Worm (Caenorhabditis elegans) whole organism, L2 larva: ENCODE measurements around the gene F54F7.2.

Source experiments
- C34F6.9 ChIP-seq: fragments of 150-350 bp; optimal IDR thresholded peaks from 2 replicates; lab custom pipeline; 2014; ENCODE audit warnings: missing biosample characterization, missing genetic modification characterization
- F13H6.1 ChIP-seq: sonication (generic microtip); optimal IDR thresholded peaks from 2 replicates; lab custom pipeline; 2016; ENCODE audit warnings: missing genetic modification characterization, missing compliant biosample characterization
- ZK546.5 ChIP-seq: sonication (generic microtip); optimal IDR thresholded peaks from 2 replicates; lab custom pipeline; 2017; ENCODE audit warnings: missing biosample characterization, missing genetic modification characterization
- alr-1 ChIP-seq: fragments of 150-350 bp; optimal IDR thresholded peaks from 2 replicates; lab custom pipeline; 2014; ENCODE audit warnings: missing biosample characterization, missing genetic modification characterization
- blmp-1 ChIP-seq: sonication (generic microtip); optimal IDR thresholded peaks from 2 replicates; lab custom pipeline; 2017; ENCODE audit warnings: missing genetic modification characterization, mild to moderate bottlenecking, missing compliant biosample characterization, antibody characterized with exemption, moderate library complexity; ENCODE audit not compliant: insufficient read depth
- ceh-16 ChIP-seq: fragments of 150-350 bp; optimal IDR thresholded peaks from 2 replicates; lab custom pipeline; 2014; ENCODE audit warnings: missing biosample characterization, missing genetic modification characterization
- ceh-82 ChIP-seq: fragments of 150-350 bp; optimal IDR thresholded peaks from 2 replicates; lab custom pipeline; 2014; ENCODE audit warnings: missing biosample characterization, missing genetic modification characterization
- crh-2 ChIP-seq: sonication (generic microtip); optimal IDR thresholded peaks from 2 replicates; lab custom pipeline; 2017; ENCODE audit warnings: missing biosample characterization, missing genetic modification characterization
- egl-27 ChIP-seq: sonication (generic microtip); optimal IDR thresholded peaks from 3 replicates; lab custom pipeline; 2017; ENCODE audit warnings: missing biosample characterization, missing genetic modification reagents, missing genetic modification characterization
- elt-1 ChIP-seq: fragments of 150-350 bp; optimal IDR thresholded peaks from 2 replicates; lab custom pipeline; 2014; ENCODE audit warnings: missing biosample characterization, missing genetic modification characterization
- elt-3 ChIP-seq: sonication (generic microtip); optimal IDR thresholded peaks from 2 replicates; lab custom pipeline; 2017; ENCODE audit warnings: missing biosample characterization, missing genetic modification characterization
- fos-1 ChIP-seq: fragments of 150-350 bp; optimal IDR thresholded peaks from 2 replicates; lab custom pipeline; 2014; ENCODE audit warnings: missing biosample characterization, missing genetic modification characterization
- gmeb-1 ChIP-seq: fragments of 150-350 bp; optimal IDR thresholded peaks from 2 replicates; lab custom pipeline; 2014; ENCODE audit warnings: missing biosample characterization, missing genetic modification characterization
- lin-11 ChIP-seq: fragments of 150-350 bp; sonication (generic microtip); optimal IDR thresholded peaks from 2 replicates; lab custom pipeline; 2014; ENCODE audit warnings: missing biosample characterization, missing genetic modification characterization, inconsistent platforms, mixed read lengths
- lin-13 ChIP-seq: fragments of 150-350 bp; optimal IDR thresholded peaks from 2 replicates; lab custom pipeline; 2014; ENCODE audit warnings: missing biosample characterization, missing genetic modification reagents, missing genetic modification characterization
- lin-39 ChIP-seq: fragments of 150-350 bp; optimal IDR thresholded peaks from 2 replicates; lab custom pipeline; 2014; ENCODE audit warnings: missing biosample characterization, missing genetic modification reagents, missing genetic modification characterization
- mbf-1 ChIP-seq: sonication (generic microtip); optimal IDR thresholded peaks from 2 replicates; lab custom pipeline; 2017; ENCODE audit warnings: missing biosample characterization, missing genetic modification characterization
- mdl-1 ChIP-seq, 2 experiments: fragments of 150-350 bp in 1 of 2; sonication (generic microtip) in 1 of 2; optimal IDR thresholded peaks; 2 replicates each; lab custom pipeline; 2017; ENCODE audit warnings: missing biosample characterization in 2 of 2, missing genetic modification characterization in 2 of 2
- nhr-21 ChIP-seq: fragments of 150-350 bp; optimal IDR thresholded peaks from 2 replicates; lab custom pipeline; 2014; ENCODE audit warnings: missing biosample characterization, missing genetic modification characterization
- nhr-23 ChIP-seq: fragments of 150-350 bp; optimal IDR thresholded peaks from 2 replicates; lab custom pipeline; 2014; ENCODE audit warnings: missing biosample characterization, missing genetic modification reagents, missing genetic modification characterization
- nhr-237 ChIP-seq: fragments of 150-350 bp; optimal IDR thresholded peaks from 2 replicates; lab custom pipeline; 2014; ENCODE audit warnings: missing biosample characterization, missing genetic modification characterization
- nhr-6 ChIP-seq: fragments of 150-350 bp; optimal IDR thresholded peaks from 2 replicates; lab custom pipeline; 2014; ENCODE audit warnings: missing biosample characterization, missing genetic modification characterization
- nhr-77 ChIP-seq: fragments of 150-350 bp; optimal IDR thresholded peaks from 2 replicates; lab custom pipeline; 2014; ENCODE audit warnings: missing biosample characterization, missing genetic modification characterization
- sem-4 ChIP-seq: fragments of 150-350 bp; optimal IDR thresholded peaks from 2 replicates; lab custom pipeline; 2014; ENCODE audit warnings: missing biosample characterization, missing genetic modification reagents, missing genetic modification characterization
- sma-3 ChIP-seq: sonication (generic microtip); optimal IDR thresholded peaks from 2 replicates; lab custom pipeline; 2016; ENCODE audit warnings: missing genetic modification reagents, missing genetic modification characterization, missing compliant biosample characterization
- sma-9 ChIP-seq, 2 experiments: fragments of 150-350 bp in 1 of 2; sonication (generic microtip) in 1 of 2; optimal IDR thresholded peaks; 2 replicates each; lab custom pipeline; 2014 to 2016; ENCODE audit warnings: missing genetic modification characterization in 2 of 2, mild to moderate bottlenecking in 1 of 2, missing biosample characterization in 1 of 2, missing compliant biosample characterization in 1 of 2, missing genetic modification reagents in 1 of 2, moderate library complexity in 1 of 2
- snpc-4 ChIP-seq: fragments of 150-350 bp; optimal IDR thresholded peaks from 2 replicates; lab custom pipeline; 2014; ENCODE audit warnings: missing biosample characterization, missing genetic modification characterization
- unc-39 ChIP-seq: fragments of 150-350 bp; optimal IDR thresholded peaks from 2 replicates; lab custom pipeline; 2014; ENCODE audit warnings: missing biosample characterization, missing genetic modification characterization
- unc-55 ChIP-seq: fragments of 150-350 bp; sonication (generic microtip); optimal IDR thresholded peaks from 3 replicates; lab custom pipeline; 2014; ENCODE audit warnings: missing biosample characterization, missing genetic modification reagents, missing genetic modification characterization
- unc-62 ChIP-seq: fragments of 150-350 bp; optimal IDR thresholded peaks from 2 replicates; lab custom pipeline; 2014; ENCODE audit warnings: missing biosample characterization, missing genetic modification reagents, missing genetic modification characterization
- zag-1 ChIP-seq: fragments of 150-350 bp; optimal IDR thresholded peaks from 2 replicates; lab custom pipeline; 2014; ENCODE audit warnings: missing biosample characterization, missing genetic modification characterization
- ztf-1 ChIP-seq: fragments of 200-800 bp; sonication (Bioruptor generic); conservative IDR thresholded peaks from 2 replicates; pipeline ENCODE4 v1.3.6; 2022; ENCODE audit warnings: missing genetic modification characterization, missing compliant biosample characterization
- ztf-11 ChIP-seq: sonication (generic microtip); optimal IDR thresholded peaks from 2 replicates; lab custom pipeline; 2017; ENCODE audit warnings: missing biosample characterization, missing genetic modification characterization

Gene F54F7.2

DNA sequence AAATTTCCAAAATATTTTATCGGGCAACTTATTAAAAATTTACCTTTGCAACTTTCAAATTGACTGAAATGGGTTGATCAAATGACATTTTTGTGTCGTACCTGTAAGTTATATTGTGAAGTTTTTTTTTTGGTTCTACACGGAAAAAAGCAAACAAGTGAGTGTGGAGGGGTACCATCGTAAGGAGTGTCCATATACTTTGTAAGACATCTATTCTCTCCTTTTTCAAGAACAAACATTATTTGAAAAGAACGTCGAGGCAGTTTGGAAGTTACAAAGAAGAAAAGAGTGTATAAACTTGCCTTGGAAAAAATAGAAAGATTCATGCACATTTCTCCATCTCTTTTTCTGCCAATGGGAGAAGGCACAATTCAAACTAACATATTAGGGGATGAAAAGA lies 6.1 kb upstream of the F54F7.2 start, which contains the start of gene taf-7.1:
TSS of gene taf-7.1 (minus strand) at position 101 of the 400 bp plus-strand sequence.
- TF ChIP-seq ztf-1 (GFP tag; lab: Robert Waterston, UW) (no peak), crh-2 (tag; lab: Kevin White, UChicago) (no peak), sma-3 (GFP tag; lab: Kevin White, UChicago) (no peak), ztf-11 (no peak), lin-39 (tag; lab: Kevin White, UChicago) (no peak), ZK546.5 (tag; lab: Kevin White, UChicago) (no peak)

- TF ChIP-seq unc-62 (GFP tag; lab: Kevin White, UChicago): no peak
- no peak for TF ChIP-seq zag-1 (tag; lab: Kevin White, UChicago)
- TF ChIP-seq ztf-11: no peak
- no peak for TF ChIP-seq gmeb-1 (tag; lab: Kevin White, UChicago)
- TF ChIP-seq elt-1: no peak
- no peak for TF ChIP-seq lin-11 (tag; lab: Kevin White, UChicago)
- TF ChIP-seq mbf-1 (tag; lab: Kevin White, UChicago): no peak
- no peak for TF ChIP-seq blmp-1 (tag; lab: Kevin White, UChicago)
- no peak for TF ChIP-seq sem-4 (tag; lab: Kevin White, UChicago)
- TF ChIP-seq, all 48 proteins: peak for 0
These were observed 5.2 kb downstream of the F54F7.2 start, which contains the start of gene F54F7.9 for ce11 chrX:11848618-11849017. TSS of gene F54F7.9 (minus strand) at chrX:11848718.

DNA sequence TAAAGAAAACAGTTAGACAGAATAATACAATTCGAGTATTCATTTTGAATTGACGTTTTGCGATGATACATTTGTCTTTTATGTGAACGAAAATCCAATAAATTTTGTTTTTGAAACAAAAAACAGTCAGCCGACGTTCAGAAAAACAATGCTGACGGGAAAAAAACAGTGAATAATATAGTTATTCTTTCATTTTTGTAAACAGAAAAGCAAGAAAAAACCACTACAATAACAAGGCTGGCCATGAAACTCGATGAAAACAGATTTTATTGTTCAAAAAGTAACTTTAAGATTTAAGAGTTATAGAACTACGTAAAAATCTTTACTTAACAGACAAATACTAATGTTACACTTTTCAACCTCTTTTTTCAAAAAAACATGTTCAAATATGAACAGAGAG lies 6.6 kb downstream of the F54F7.2 start, which contains the start of gene F54F7.3:
TSS of gene F54F7.3 (minus strand) at position 101 of the 400 bp plus-strand sequence.
- TF ChIP-seq ztf-1 (GFP tag; lab: Robert Waterston, UW): no peak
- no peak for TF ChIP-seq lin-11 (tag; lab: Kevin White, UChicago)
- no peak for TF ChIP-seq sma-9 (GFP tag; optimal IDR thresholded peaks at IDR 0.05; lab: Kevin White, UChicago)
- no peak for TF ChIP-seq sma-9 (tag; optimal IDR thresholded peaks at IDR 0.05; lab: Kevin White, UChicago)
- TF ChIP-seq ceh-16: no peak
- no peak for TF ChIP-seq lin-13 (GFP tag; lab: Kevin White, UChicago)
- TF ChIP-seq nhr-237: no peak
- TF ChIP-seq unc-55 (GFP tag; lab: Kevin White, UChicago): no peak
- no peak for TF ChIP-seq ztf-11
- no peak for TF ChIP-seq C34F6.9 (tag; lab: Kevin White, UChicago)
- no peak for TF ChIP-seq unc-39
- TF ChIP-seq snpc-4: no peak
- no peak for TF ChIP-seq egl-27
- TF ChIP-seq blmp-1 (tag; lab: Kevin White, UChicago): no peak

ce11 chrX:11850572-11850971 lies 7.1 kb downstream of the F54F7.2 start, which contains the start of gene F54F7.14:
TSS of gene F54F7.14 (plus strand) at chrX:11850872.
- TF ChIP-seq ceh-82 (no peak), elt-3 (no peak), elt-1 (no peak), unc-62 (GFP tag; lab: Kevin White, UChicago) (no peak), nhr-77 (tag; lab: Kevin White, UChicago) (no peak), crh-2 (tag; lab: Kevin White, UChicago) (no peak), blmp-1 (tag; lab: Kevin White, UChicago) (no peak), ZK546.5 (tag; lab: Kevin White, UChicago) (no peak), nhr-6 (tag; lab: Kevin White, UChicago) (no peak), zag-1 (tag; lab: Kevin White, UChicago) (no peak), ceh-16 (no peak), nhr-21 (tag; lab: Kevin White, UChicago) (no peak), F13H6.1 (tag; lab: Kevin White, UChicago) (no peak), nhr-23 (tag; lab: Kevin White, UChicago) (no peak)

DNA sequence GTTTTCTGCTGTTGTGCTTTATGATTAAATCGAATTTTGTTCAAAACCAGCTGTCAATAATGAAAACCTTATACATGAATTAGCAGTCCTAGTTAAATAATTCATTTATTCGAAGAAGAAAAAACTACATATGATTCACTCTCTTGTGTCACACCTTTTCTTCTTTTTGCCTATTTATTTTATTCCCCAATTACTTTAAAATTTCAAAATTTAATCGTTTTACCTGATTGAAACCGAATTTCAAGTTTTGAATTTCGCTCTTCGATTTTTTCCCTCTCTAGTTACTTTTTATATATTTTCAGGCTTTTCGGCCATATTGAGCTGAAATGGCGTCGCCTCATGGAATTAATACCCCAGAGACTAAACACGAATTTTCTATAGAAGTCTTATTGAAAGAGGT lies 9.0 kb downstream of the F54F7.2 start, which contains the start of gene xtr-1:
TSS of gene xtr-1 (plus strand) at position 301 of the 400 bp plus-strand sequence.
- TF ChIP-seq mdl-1 (tag; optimal IDR thresholded peaks at IDR 0.05; lab: Kevin White, UChicago) (no peak), mbf-1 (tag; lab: Kevin White, UChicago) (no peak), ZK546.5 (tag; lab: Kevin White, UChicago) (no peak)

- TF ChIP-seq alr-1 (no peak), fos-1 (tag; lab: Kevin White, UChicago) (peak; percentile 21), lin-13 (GFP tag; lab: Kevin White, UChicago) (no peak), nhr-6 (tag; lab: Kevin White, UChicago) (no peak)
These were observed 11.0 kb downstream of the F54F7.2 start for ce11 chrX:11854432-11854831.
